Fruit fly (Drosophila melanogaster): ENCODE results near the gene CG10336.

Gene CG10336

dm6 chr2L:18698559-18699130 lies 9.3 kb downstream of the CG10336 start, which contains the start of gene CG10341 (continued):
- TF ChIP-seq lilli (GFP tag; optimal IDR thresholded peaks at IDR 0.05) (no peak), hkb (optimal IDR thresholded peaks at IDR 0.05) (no peak), hkb (GFP tag; IDR thresholded peaks at IDR 0.05) (no peak), CG1603 (tag; optimal IDR thresholded peaks at IDR 0.05) (peak; percentile 7), bsh (GFP tag; optimal IDR thresholded peaks at IDR 0.05) (no peak), Hey (tag; optimal IDR thresholded peaks at IDR 0.05) (peak; percentile 29), MESR4 (GFP tag; optimal IDR thresholded peaks at IDR 0.05) (peak; percentile 83), HmgZ (tag; optimal IDR thresholded peaks at IDR 0.05) (peak; percentile 14), Pdp1 (GFP tag; optimal IDR thresholded peaks at IDR 0.05) (peak in 1 of 2 experiments; percentile 3), slou (GFP tag; optimal IDR thresholded peaks at IDR 0.05) (no peak), CG1233 (GFP tag; optimal IDR thresholded peaks at IDR 0.05) (no peak), pzg (GFP tag; optimal IDR thresholded peaks at IDR 0.05) (peak; percentile 49), CG17829 (tag; optimal IDR thresholded peaks at IDR 0.05) (peak; percentile 16), CG8290 (GFP tag; optimal IDR thresholded peaks at IDR 0.05) (no peak), CG8290 (tag; optimal IDR thresholded peaks at IDR 0.05) (no peak), BEAF-32 (GFP tag; optimal IDR thresholded peaks at IDR 0.05) (peak; percentile 25), gfzf (GFP tag; optimal IDR thresholded peaks at IDR 0.05) (peak; percentile 3), dm (GFP tag; optimal IDR thresholded peaks at IDR 0.05) (peak; percentile 95), otp (GFP tag; IDR thresholded peaks at IDR 0.05) (no peak), gce (GFP tag; IDR thresholded peaks at IDR 0.05) (no peak), CG15514 (GFP tag; optimal IDR thresholded peaks at IDR 0.05) (peak; percentile 43), stwl (tag; optimal IDR thresholded peaks at IDR 0.05) (peak; percentile 24), fd64A (GFP tag; optimal IDR thresholded peaks at IDR 0.05) (no peak), Dbx (GFP tag; IDR thresholded peaks at IDR 0.05) (no peak), Ets97D (GFP tag; optimal IDR thresholded peaks at IDR 0.05) (peak; percentile 16), CG4617 (GFP tag; optimal IDR thresholded peaks at IDR 0.05; ENCODE audit: borderline replicate concordance) (peak; percentile 34), Side (GFP tag; optimal IDR thresholded peaks at IDR 0.05) (no peak), Med (GFP tag) (peak; percentile 22), Sox100B (GFP tag; optimal IDR thresholded peaks at IDR 0.05) (no peak), trem (tag; optimal IDR thresholded peaks at IDR 0.05) (peak; percentile 15), CG2116 (GFP tag; optimal IDR thresholded peaks at IDR 0.05) (peak; percentile 9), sr (GFP tag; IDR thresholded peaks at IDR 0.05) (no peak), E2f2 (GFP tag; IDR thresholded peaks at IDR 0.05) (peak; percentile 88), phol (tag; optimal IDR thresholded peaks at IDR 0.05) (peak; percentile 12), CG11504 (tag; optimal IDR thresholded peaks at IDR 0.05) (no peak), CG14710 (tag; optimal IDR thresholded peaks at IDR 0.05) (peak; percentile 16), Bgb (GFP tag; IDR thresholded peaks at IDR 0.05; ENCODE audit: partially characterized antibody) (no peak; the same call in 1 of the 2 replicates), cwo (GFP tag; optimal IDR thresholded peaks at IDR 0.05) (peak; percentile 98)

DNA sequence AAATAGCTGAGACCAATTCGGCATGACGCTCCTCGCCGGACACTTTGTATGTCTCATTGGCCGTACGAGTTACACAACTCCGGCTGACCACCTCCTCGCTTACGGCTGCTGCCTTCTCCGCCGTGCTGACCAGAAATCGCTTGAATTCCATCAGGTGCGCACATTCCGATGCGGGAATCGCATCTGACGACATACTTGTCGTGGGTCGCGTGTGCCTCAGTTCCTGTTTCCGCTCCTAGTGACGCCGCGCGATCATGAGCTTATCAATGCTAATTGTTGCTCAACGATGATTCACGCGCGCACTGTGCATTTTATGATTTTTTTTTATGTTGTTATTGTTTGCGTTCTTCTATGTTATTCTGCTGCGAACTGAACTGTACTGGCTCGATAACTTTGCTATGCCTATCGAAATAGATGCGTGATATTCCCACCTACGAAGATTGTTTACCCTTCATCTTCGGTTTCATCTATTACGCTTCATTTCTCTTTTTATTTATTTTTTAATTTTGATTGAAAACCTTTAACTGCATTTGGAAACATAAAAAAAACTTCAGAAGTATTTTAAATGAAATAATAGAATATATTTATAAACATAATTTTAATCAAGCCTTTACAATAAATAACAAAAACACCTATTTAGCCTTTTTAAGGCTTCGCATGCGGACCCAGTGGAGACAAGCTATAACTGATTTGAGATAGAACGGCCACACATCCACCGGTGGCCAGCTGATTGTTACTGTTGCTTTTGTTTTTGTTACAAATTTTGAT lies 13.6 kb downstream of the CG10336 start, which contains the start of the genes CG10376 and CG10343:
TSS of gene CG10376 (minus strand) at position 385 of the 768 bp plus-strand sequence.
TSS of gene CG10343 (plus strand) at position 753 of the 768 bp plus-strand sequence.
- no peak for TF ChIP-seq gce (GFP tag; IDR thresholded peaks at IDR 0.05)
- TF ChIP-seq CG5180 (GFP tag; optimal IDR thresholded peaks at IDR 0.05), result no peak
- peak; percentile 54; the same call in 1 of the 2 replicates for TF ChIP-seq CG43689 (GFP tag; IDR thresholded peaks at IDR 0.05)
- peak; percentile 94 for TF ChIP-seq CG2678 (tag; optimal IDR thresholded peaks at IDR 0.05)
- no peak for TF ChIP-seq MTF-1 (GFP tag; optimal IDR thresholded peaks at IDR 0.05; ENCODE audit: borderline replicate concordance)
- TF ChIP-seq CG6854 (GFP tag; optimal IDR thresholded peaks at IDR 0.05), result no peak
- TF ChIP-seq Gug (GFP tag; IDR thresholded peaks at IDR 0.05), result peak; percentile 86
- peak; percentile 40; the same call in 1 of the 2 replicates for TF ChIP-seq unc-4 (GFP tag; IDR thresholded peaks at IDR 0.05; ENCODE audit: partially characterized antibody)
- TF ChIP-seq YL-1 (GFP tag; optimal IDR thresholded peaks at IDR 0.05), result peak; percentile 54
- TF ChIP-seq sob (GFP tag; IDR thresholded peaks at IDR 0.05), result peak; percentile 89
- no peak for TF ChIP-seq yki (optimal IDR thresholded peaks at IDR 0.05)
- peak; percentile 36; the same call in 1 of the 2 replicates for TF ChIP-seq Doc2 (GFP tag; IDR thresholded peaks at IDR 0.05)
- TF ChIP-seq CG4730 (GFP tag; IDR thresholded peaks at IDR 0.05), result peak; percentile 81
